Worm (Caenorhabditis elegans): Measurements from ENCODE around the gene C18H9.1.

ce11 chrII:6682918-6683317 is 16.0 kb upstream of the C18H9.1 start:
- no peak for TF ChIP-seq hmg-4 (GFP tag; optimal IDR thresholded peaks at IDR 0.05)
- no peak for TF ChIP-seq pes-1 (GFP tag; IDR thresholded peaks at IDR 0.05)
- no peak for TF ChIP-seq ama-1 (optimal IDR thresholded peaks at IDR 0.05)
- TF ChIP-seq flt-1 (GFP tag; IDR thresholded peaks at IDR 0.05), result no peak
- TF ChIP-seq B0310.2 (tag; optimal IDR thresholded peaks at IDR 0.05), result no peak
- TF ChIP-seq tbx-11 (GFP tag; IDR thresholded peaks at IDR 0.05), result no peak
- TF ChIP-seq ets-7 (tag; optimal IDR thresholded peaks at IDR 0.05), result no peak
- no peak for TF ChIP-seq scrt-1 (GFP tag; IDR thresholded peaks at IDR 0.05)
- TF ChIP-seq hnd-1 (tag; optimal IDR thresholded peaks at IDR 0.05), result no peak
- no peak for TF ChIP-seq tbx-37 (GFP tag; conservative IDR thresholded peaks at IDR 0.05)
- TF ChIP-seq ceh-13 (GFP tag; optimal IDR thresholded peaks at IDR 0.05), result no peak
- no peak for TF ChIP-seq F13C5.2 (tag; optimal IDR thresholded peaks at IDR 0.05)

Measured in whole organism, early embryonic.